Fruit fly (Drosophila melanogaster): ENCODE measurements around the gene ich.

Gene ich

DNA sequence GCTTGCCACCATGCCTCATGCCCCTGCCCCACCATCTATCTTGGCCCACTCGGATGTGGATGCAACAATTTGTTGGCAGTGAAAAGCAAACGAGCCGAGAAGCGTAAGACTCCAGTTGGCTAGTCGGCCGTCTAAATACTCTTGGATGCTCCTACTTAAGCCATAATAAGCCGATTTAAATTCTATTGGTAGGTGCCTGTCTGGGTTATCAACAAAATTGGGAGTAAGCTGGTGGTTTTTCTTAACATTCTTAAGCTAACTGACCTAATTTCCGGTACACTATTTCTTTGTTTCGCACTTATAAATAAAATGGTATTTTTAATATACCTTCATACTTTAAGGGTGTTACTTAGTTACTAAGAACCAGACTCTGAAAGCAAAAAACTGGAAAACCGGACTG is 5.1 kb downstream of the ich start:
- TF ChIP-seq D1 (tag; optimal IDR thresholded peaks at IDR 0.05) (no peak), CG8159 (tag; optimal IDR thresholded peaks at IDR 0.05) (peak; percentile 48), CG15710 (tag; optimal IDR thresholded peaks at IDR 0.05) (peak; percentile 28), CG9948 (tag; optimal IDR thresholded peaks at IDR 0.05) (peak; percentile 11), CG17806 (tag; optimal IDR thresholded peaks at IDR 0.05) (peak; percentile 33), CG14655 (GFP tag; optimal IDR thresholded peaks at IDR 0.05) (peak; percentile 38), Pif1B (GFP tag; optimal IDR thresholded peaks at IDR 0.05) (peak; percentile 9), CG34367 (tag; optimal IDR thresholded peaks at IDR 0.05) (peak; percentile 24), CG8301 (tag; optimal IDR thresholded peaks at IDR 0.05) (peak; percentile 20), CG13204 (GFP tag; optimal IDR thresholded peaks at IDR 0.05) (no peak), Pif1A (GFP tag; optimal IDR thresholded peaks at IDR 0.05) (peak; percentile 38)

dm6 chr3R:8956333-8956732 is 6.5 kb downstream of the ich start:
- TF ChIP-seq D1 (tag; optimal IDR thresholded peaks at IDR 0.05): no peak
- TF ChIP-seq CG15710 (tag; optimal IDR thresholded peaks at IDR 0.05): no peak
- TF ChIP-seq CG12605 (GFP tag; IDR thresholded peaks at IDR 0.05): no peak
- no peak for TF ChIP-seq Pif1B (GFP tag; optimal IDR thresholded peaks at IDR 0.05)
- no peak for TF ChIP-seq CG32121 (GFP tag; IDR thresholded peaks at IDR 0.05)
- TF ChIP-seq CG4496 (GFP tag; IDR thresholded peaks at IDR 0.05): no peak
- TF ChIP-seq CG9948 (tag; optimal IDR thresholded peaks at IDR 0.05): no peak
- TF ChIP-seq CG17806 (tag; optimal IDR thresholded peaks at IDR 0.05): no peak
- TF ChIP-seq CG8301 (tag; optimal IDR thresholded peaks at IDR 0.05): no peak
- TF ChIP-seq rn (GFP tag; IDR thresholded peaks at IDR 0.05): no peak
- TF ChIP-seq Snoo (tag; optimal IDR thresholded peaks at IDR 0.05): no peak
- TF ChIP-seq CG8159 (tag; optimal IDR thresholded peaks at IDR 0.05): no peak
- TF ChIP-seq CG34367 (tag; optimal IDR thresholded peaks at IDR 0.05): no peak
- TF ChIP-seq CG13204 (GFP tag; optimal IDR thresholded peaks at IDR 0.05): no peak
- no peak for TF ChIP-seq Ets98B (GFP tag; IDR thresholded peaks at IDR 0.05)
- TF ChIP-seq gl (tag; optimal IDR thresholded peaks at IDR 0.05): no peak
- TF ChIP-seq CG10348 (GFP tag; IDR thresholded peaks at IDR 0.05): no peak
- no peak for TF ChIP-seq EcR (GFP tag; optimal IDR thresholded peaks at IDR 0.05)
- TF ChIP-seq CG14655 (GFP tag; optimal IDR thresholded peaks at IDR 0.05): no peak

DNA sequence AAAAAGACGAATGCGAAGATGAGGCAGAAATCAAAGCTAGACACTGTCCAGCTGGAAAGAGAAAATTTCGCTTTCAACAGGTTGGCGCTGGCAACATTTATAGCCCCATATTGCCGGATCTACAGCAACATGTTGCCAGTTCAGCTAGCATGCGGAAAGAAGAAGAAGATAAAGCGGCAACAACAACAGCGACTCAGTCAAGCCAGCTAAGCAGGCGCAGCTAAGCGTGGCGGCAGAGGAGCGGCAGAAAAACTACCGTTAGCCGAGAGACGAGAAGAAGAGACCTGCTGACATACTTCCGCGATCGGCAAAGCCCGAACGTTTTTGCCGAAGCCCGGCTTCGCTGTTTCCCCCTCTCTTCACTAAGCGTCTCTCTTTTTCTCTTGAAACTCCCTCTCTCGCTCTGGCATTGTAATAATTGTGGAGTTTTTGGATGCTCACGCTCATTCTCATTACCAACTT is 7.4 kb downstream of the ich start:
- TF ChIP-seq Ets98B (GFP tag; IDR thresholded peaks at IDR 0.05) (peak; percentile 43; the same call in 1 of the 2 replicates), CG4496 (GFP tag; IDR thresholded peaks at IDR 0.05) (peak; percentile 54; the same call in 1 of the 3 replicates), EcR (GFP tag; optimal IDR thresholded peaks at IDR 0.05) (peak; percentile 34), fd96Ca (GFP tag; IDR thresholded peaks at IDR 0.05) (no peak; the same call in 2 of the 3 replicates), CG13204 (GFP tag; optimal IDR thresholded peaks at IDR 0.05) (peak; percentile 37)

dm6 chr3R:8954515-8955358 is 8.1 kb downstream of the ich start:
- TF ChIP-seq Pif1A (GFP tag; optimal IDR thresholded peaks at IDR 0.05) (no peak), CG32121 (GFP tag; IDR thresholded peaks at IDR 0.05) (no peak), CG8159 (tag; optimal IDR thresholded peaks at IDR 0.05) (peak; percentile 17), CG8301 (tag; optimal IDR thresholded peaks at IDR 0.05) (peak; percentile 26), CG15710 (tag; optimal IDR thresholded peaks at IDR 0.05) (no peak)

- TF ChIP-seq D1 (tag; optimal IDR thresholded peaks at IDR 0.05) (no peak), EcR (GFP tag; optimal IDR thresholded peaks at IDR 0.05) (peak; percentile 22)
These were observed 13.3 kb downstream of the ich start for dm6 chr3R:8949334-8950066.

DNA sequence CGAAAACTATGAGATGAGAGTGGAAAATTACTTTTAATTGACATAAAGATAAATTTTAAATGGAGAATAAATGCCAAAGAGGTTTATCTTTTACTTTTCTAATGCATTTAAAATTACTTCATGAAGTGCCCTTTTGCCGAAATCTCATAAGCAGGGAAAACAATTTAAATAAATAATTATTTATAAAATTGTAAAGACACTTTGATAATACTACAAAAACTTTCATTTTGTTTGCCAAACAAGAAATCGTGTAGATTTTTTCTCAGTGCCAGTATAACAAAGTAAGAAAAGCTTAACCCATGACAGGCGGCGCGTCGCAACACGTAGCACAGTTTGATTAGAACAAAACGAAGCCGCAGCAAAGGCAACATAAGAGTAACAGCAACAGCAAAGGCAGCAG is 14.0 kb downstream of the ich start:
- peak; percentile 49 for TF ChIP-seq CG8301 (tag; optimal IDR thresholded peaks at IDR 0.05)
- TF ChIP-seq CG9948 (tag; optimal IDR thresholded peaks at IDR 0.05): peak; percentile 9
- no peak for TF ChIP-seq EcR (GFP tag; optimal IDR thresholded peaks at IDR 0.05)
- no peak for TF ChIP-seq fd96Ca (GFP tag; IDR thresholded peaks at IDR 0.05)
- TF ChIP-seq Ets98B (GFP tag; IDR thresholded peaks at IDR 0.05): no peak; the same call in 1 of the 2 replicates
- TF ChIP-seq CG4496 (GFP tag; IDR thresholded peaks at IDR 0.05): no peak
- no peak for TF ChIP-seq Pif1B (GFP tag; optimal IDR thresholded peaks at IDR 0.05)
- TF ChIP-seq CG14655 (GFP tag; optimal IDR thresholded peaks at IDR 0.05): peak; percentile 43
- TF ChIP-seq CG15710 (tag; optimal IDR thresholded peaks at IDR 0.05): no peak
- no peak for TF ChIP-seq CG32121 (GFP tag; IDR thresholded peaks at IDR 0.05)

All from whole organism, pupa.